Worm (Caenorhabditis elegans): ENCODE measurements around the gene lec-4.

ce11 chrIII:3811375-3811924 is 38.3 kb upstream of the lec-4 start:
- no peak for TF ChIP-seq nhr-10 (tag; optimal IDR thresholded peaks at IDR 0.05)
- no peak for TF ChIP-seq ama-1 (optimal IDR thresholded peaks at IDR 0.05)
- no peak for TF ChIP-seq aly-2 (tag; optimal IDR thresholded peaks at IDR 0.05)
- no peak for TF ChIP-seq tra-1 (GFP tag; IDR thresholded peaks at IDR 0.05)
- no peak for TF ChIP-seq ZK546.5 (tag; optimal IDR thresholded peaks at IDR 0.05)
- no peak for TF ChIP-seq pha-4 (GFP tag; IDR thresholded peaks at IDR 0.05)
- no peak for TF ChIP-seq pha-4 (tag; optimal IDR thresholded peaks at IDR 0.05)
- no peak for TF ChIP-seq nhr-237 (tag; optimal IDR thresholded peaks at IDR 0.05)
- TF ChIP-seq mep-1 (tag; optimal IDR thresholded peaks at IDR 0.05), result peak; percentile 26
- peak in 1 of 2 experiments; percentile 99 for TF ChIP-seq unc-62 (GFP tag; optimal IDR thresholded peaks at IDR 0.05 in 1 of 2)
- TF ChIP-seq unc-62 (tag; optimal IDR thresholded peaks at IDR 0.05), result no peak
- no peak for TF ChIP-seq nhr-11 (tag; optimal IDR thresholded peaks at IDR 0.05)
- TF ChIP-seq dpl-1 (GFP tag; optimal IDR thresholded peaks at IDR 0.05), result no peak
- TF ChIP-seq egl-27 (tag; optimal IDR thresholded peaks at IDR 0.05), result no peak

Data from whole organism, L4 larva.